Fruit fly (Drosophila melanogaster) whole organism, pupa: Measurements from ENCODE around the gene Tollo.
A peak's percentile ranks its signal among the peaks of the same experiment; 100 is the strongest.

Experiments
- CG10348 ChIP-seq: fragments of 200-800 bp; sonication (Bioruptor generic); IDR thresholded peaks from 2 replicates; pipeline ENCODE4 v1.3.6; 2022; ENCODE audit warnings: missing biosample characterization, missing genetic modification characterization
- CG12605 ChIP-seq: fragments of 200-800 bp; sonication (Bioruptor generic); IDR thresholded peaks from 2 replicates; pipeline ENCODE4 v1.3.6; 2022; ENCODE audit warnings: missing biosample characterization, missing genetic modification characterization
- CG13204 ChIP-seq: fragments of 200-800 bp; sonication (Bioruptor generic); optimal IDR thresholded peaks from 2 replicates; lab custom pipeline; 2018; ENCODE audit warnings: missing biosample characterization, mild to moderate bottlenecking, missing genetic modification characterization, moderate library complexity
- CG14655 ChIP-seq: fragments of 200-800 bp; sonication (Bioruptor generic); optimal IDR thresholded peaks from 3 replicates; lab custom pipeline; 2017; ENCODE audit warnings: mild to moderate bottlenecking, missing biosample characterization, missing genetic modification reagents, missing genetic modification characterization
- CG15710 ChIP-seq: fragments of 200-800 bp; sonication (Bioruptor generic); optimal IDR thresholded peaks from 2 replicates; lab custom pipeline; 2018; ENCODE audit warnings: missing biosample characterization, mild to moderate bottlenecking, missing genetic modification characterization, moderate library complexity
- CG17806 ChIP-seq: fragments of 200-800 bp; sonication (Bioruptor generic); optimal IDR thresholded peaks from 2 replicates; lab custom pipeline; 2018; ENCODE audit warnings: missing biosample characterization, mild to moderate bottlenecking, missing genetic modification characterization, moderate library complexity
- CG32121 ChIP-seq: fragments of 200-800 bp; sonication (Bioruptor generic); IDR thresholded peaks from 2 replicates; pipeline ENCODE4 v1.3.6; 2022; ENCODE audit warnings: missing biosample characterization, missing genetic modification characterization
- CG34367 ChIP-seq: fragments of 200-800 bp; sonication (Bioruptor generic); optimal IDR thresholded peaks from 2 replicates; lab custom pipeline; 2018; ENCODE audit warnings: missing biosample characterization, mild to moderate bottlenecking, missing genetic modification characterization
- CG4496 ChIP-seq: fragments of 200-800 bp; sonication (Bioruptor generic); IDR thresholded peaks from 3 replicates; pipeline ENCODE4 v1.3.6; 2022; ENCODE audit warnings: missing biosample characterization, missing genetic modification characterization
- CG8159 ChIP-seq: fragments of 200-800 bp; sonication (Bioruptor generic); optimal IDR thresholded peaks from 3 replicates; lab custom pipeline; 2018; ENCODE audit warnings: missing biosample characterization, mild to moderate bottlenecking, missing genetic modification characterization, moderate library complexity
- CG8301 ChIP-seq: fragments of 200-800 bp; sonication (Bioruptor generic); optimal IDR thresholded peaks from 2 replicates; lab custom pipeline; 2018; ENCODE audit warnings: missing biosample characterization, mild to moderate bottlenecking, missing genetic modification characterization
- CG9948 ChIP-seq: fragments of 200-800 bp; sonication (Bioruptor generic); optimal IDR thresholded peaks from 2 replicates; lab custom pipeline; 2018; ENCODE audit warnings: missing biosample characterization, mild to moderate bottlenecking, missing genetic modification characterization, moderate library complexity
- D1 ChIP-seq: fragments of 200-800 bp; sonication (Bioruptor generic); optimal IDR thresholded peaks from 2 replicates; lab custom pipeline; 2018; ENCODE audit warnings: missing biosample characterization, mild to moderate bottlenecking, missing genetic modification characterization, moderate library complexity
- EcR ChIP-seq: fragments of 200-800 bp; sonication (Bioruptor generic); optimal IDR thresholded peaks from 3 replicates; lab custom pipeline; 2019; ENCODE audit warnings: missing biosample characterization, missing genetic modification characterization, mild to moderate bottlenecking, moderate library complexity, missing genetic modification reagents
- Ets98B ChIP-seq: fragments of 200-800 bp; sonication (Bioruptor generic); IDR thresholded peaks from 2 replicates; pipeline ENCODE4 v1.3.6; 2022; ENCODE audit warnings: missing biosample characterization, missing genetic modification characterization
- Pif1A ChIP-seq: fragments of 200-800 bp; sonication (Bioruptor generic); optimal IDR thresholded peaks from 3 replicates; lab custom pipeline; 2016; ENCODE audit warnings: missing biosample characterization, missing genetic modification characterization
- Pif1B ChIP-seq: fragments of 200-800 bp; sonication (Bioruptor generic); optimal IDR thresholded peaks from 3 replicates; lab custom pipeline; 2016; ENCODE audit warnings: missing biosample characterization, missing genetic modification characterization
- Snoo ChIP-seq: fragments of 200-800 bp; sonication (Bioruptor generic); optimal IDR thresholded peaks from 3 replicates; lab custom pipeline; 2017; ENCODE audit warnings: missing biosample characterization, mild to moderate bottlenecking, missing genetic modification characterization, inconsistent platforms
- fd96Ca ChIP-seq: fragments of 200-800 bp; sonication (Bioruptor generic); IDR thresholded peaks from 3 replicates; pipeline ENCODE4 v1.3.6; 2022; ENCODE audit warnings: missing biosample characterization, missing genetic modification characterization
- gl ChIP-seq: fragments of 200-800 bp; sonication (Bioruptor generic); optimal IDR thresholded peaks from 2 replicates; lab custom pipeline; 2018; ENCODE audit warnings: missing biosample characterization, mild to moderate bottlenecking, missing genetic modification characterization
- rn ChIP-seq: fragments of 200-800 bp; sonication (Bioruptor generic); IDR thresholded peaks from 2 replicates; pipeline ENCODE4 v1.3.6; 2022; ENCODE audit warnings: missing biosample characterization, missing genetic modification characterization

Tollo gene

DNA sequence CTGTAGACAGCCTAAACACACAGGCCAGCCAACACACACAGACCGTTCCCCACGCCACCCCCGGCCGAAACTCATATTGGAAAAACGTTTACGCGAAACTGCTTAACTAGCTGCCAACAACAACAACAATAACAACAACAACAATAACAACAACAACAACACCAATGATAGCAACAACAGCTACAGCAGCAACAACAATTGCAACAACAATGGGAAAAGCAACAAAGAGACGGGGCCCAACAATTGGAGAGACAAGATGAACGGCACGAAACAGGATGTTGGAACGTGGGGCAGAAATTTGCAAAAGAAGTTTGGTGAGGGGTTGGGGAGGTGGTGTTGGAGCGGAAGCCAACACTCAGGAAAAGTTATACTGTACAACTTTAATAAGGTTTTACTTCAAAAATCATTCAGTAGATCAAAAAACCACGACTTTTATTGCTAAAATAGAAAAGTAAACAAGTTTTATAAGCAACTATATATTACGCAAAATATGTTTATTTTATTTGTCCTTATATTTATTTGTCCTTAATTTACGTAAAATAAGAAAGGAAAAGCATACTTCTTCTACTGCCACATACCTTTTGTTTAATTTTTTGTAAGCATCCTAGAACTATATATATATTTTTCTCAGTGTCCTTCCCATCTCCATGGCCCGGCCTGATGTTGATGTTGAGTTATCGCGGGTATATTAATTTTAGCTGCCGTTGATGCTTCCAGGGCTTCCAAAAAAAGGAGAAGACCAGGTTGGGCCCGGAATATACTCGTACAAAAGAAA, 23.4 kb upstream of the Tollo start:
- peak; percentile 77 for TF ChIP-seq CG34367 (tag; lab: Kevin White, UChicago)
- TF ChIP-seq CG32121 (GFP tag; lab: Robert Waterston, UW): no peak
- TF ChIP-seq CG12605 (GFP tag; lab: Robert Waterston, UW): peak; percentile 25; the same call in 1 of the 2 replicates
- TF ChIP-seq Ets98B: no peak
- peak; percentile 90 for TF ChIP-seq CG15710 (tag; lab: Kevin White, UChicago)
- TF ChIP-seq CG14655 (GFP tag; lab: Kevin White, UChicago): peak; percentile 80
- peak; percentile 51 for TF ChIP-seq Pif1B
- peak; percentile 85 for TF ChIP-seq CG9948
- peak; percentile 85 for TF ChIP-seq CG17806 (tag; lab: Kevin White, UChicago)
- TF ChIP-seq CG4496: peak; percentile 50; the same call in 2 of the 3 replicates
- TF ChIP-seq CG10348: no peak
- peak; percentile 92 for TF ChIP-seq CG8159
- no peak for TF ChIP-seq EcR (GFP tag; lab: Kevin White, UChicago)
- TF ChIP-seq fd96Ca: no peak
- TF ChIP-seq CG13204: peak; percentile 33
- TF ChIP-seq rn: 0 out of 2 replicates have a peak, but pooled peaks have one; percentile 30
- peak; percentile 72 for TF ChIP-seq CG8301
- TF ChIP-seq D1 (tag; lab: Kevin White, UChicago): peak; percentile 68
- no peak for TF ChIP-seq gl (tag; lab: Kevin White, UChicago)
- peak; percentile 66 for TF ChIP-seq Pif1A (GFP tag; lab: Kevin White, UChicago)
- TF ChIP-seq Snoo (tag; lab: Kevin White, UChicago): peak; percentile 78
- TF ChIP-seq, all 21 proteins: peak for 15

DNA sequence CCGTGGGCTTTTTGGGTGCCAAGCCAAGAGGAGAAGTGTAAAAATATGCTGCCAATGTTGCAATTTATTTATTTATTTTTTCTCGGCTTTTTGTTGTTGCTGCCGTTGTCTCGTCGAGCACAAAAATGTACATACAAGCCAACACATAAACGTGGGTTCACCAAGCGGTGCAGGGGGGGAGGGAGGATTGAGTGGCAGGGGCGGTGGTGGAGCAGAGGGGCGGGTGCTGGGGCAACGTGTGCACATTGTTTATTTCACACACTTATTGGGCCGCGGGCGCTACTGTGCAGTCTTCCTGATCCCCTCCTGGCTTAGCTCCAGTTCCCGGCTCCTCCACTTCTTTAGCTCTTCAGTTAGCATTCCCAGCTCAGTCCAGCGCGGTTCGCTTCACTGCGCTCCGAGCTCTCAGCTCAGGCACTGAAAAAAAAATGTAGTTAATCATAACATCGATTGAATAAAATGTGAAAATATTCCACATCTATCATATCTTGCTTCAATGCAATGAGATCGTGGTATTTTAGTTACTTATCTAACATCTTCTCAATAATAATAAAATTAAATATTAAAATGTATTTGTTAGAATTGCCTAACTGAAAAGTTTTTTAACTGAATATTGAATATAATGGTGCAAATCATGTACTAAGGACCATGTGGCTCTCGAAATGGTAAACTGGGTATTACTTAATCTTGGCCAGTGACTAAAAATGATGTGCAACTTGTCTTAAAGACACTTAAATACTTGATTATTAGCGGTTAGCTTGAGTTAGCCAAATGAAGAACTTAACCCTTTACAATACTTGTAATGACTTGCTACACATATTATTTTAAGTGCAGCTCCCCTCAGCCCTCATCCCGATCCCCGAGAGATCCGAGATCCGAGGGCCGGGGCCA, 20.8 kb upstream of the Tollo start:
- TF ChIP-seq CG34367 (tag; lab: Kevin White, UChicago): peak; percentile 24
- no peak for TF ChIP-seq CG10348
- no peak for TF ChIP-seq Pif1B
- TF ChIP-seq CG4496: 0 out of 3 replicates have a peak, but pooled peaks have one; percentile 33
- TF ChIP-seq gl (tag; lab: Kevin White, UChicago): no peak
- no peak for TF ChIP-seq rn
- no peak for TF ChIP-seq D1 (tag; lab: Kevin White, UChicago)
- no peak for TF ChIP-seq CG12605 (GFP tag; lab: Robert Waterston, UW)
- peak; percentile 56 for TF ChIP-seq CG14655 (GFP tag; lab: Kevin White, UChicago)
- no peak for TF ChIP-seq Ets98B
- TF ChIP-seq CG8159: peak; percentile 66
- peak; percentile 31 for TF ChIP-seq Snoo (tag; lab: Kevin White, UChicago)
- TF ChIP-seq CG15710 (tag; lab: Kevin White, UChicago): peak; percentile 46
- peak; percentile 47; the same call in 1 of the 2 replicates for TF ChIP-seq CG32121 (GFP tag; lab: Robert Waterston, UW)
- peak; percentile 23 for TF ChIP-seq EcR (GFP tag; lab: Kevin White, UChicago)
- no peak for TF ChIP-seq CG8301
- peak; percentile 58 for TF ChIP-seq CG13204
- TF ChIP-seq CG9948: peak; percentile 36
- peak; percentile 30 for TF ChIP-seq CG17806 (tag; lab: Kevin White, UChicago)
- peak; percentile 49; the same call in 2 of the 3 replicates for TF ChIP-seq fd96Ca
- no peak for TF ChIP-seq Pif1A (GFP tag; lab: Kevin White, UChicago)
- TF ChIP-seq, all 21 proteins: peak for 12

DNA sequence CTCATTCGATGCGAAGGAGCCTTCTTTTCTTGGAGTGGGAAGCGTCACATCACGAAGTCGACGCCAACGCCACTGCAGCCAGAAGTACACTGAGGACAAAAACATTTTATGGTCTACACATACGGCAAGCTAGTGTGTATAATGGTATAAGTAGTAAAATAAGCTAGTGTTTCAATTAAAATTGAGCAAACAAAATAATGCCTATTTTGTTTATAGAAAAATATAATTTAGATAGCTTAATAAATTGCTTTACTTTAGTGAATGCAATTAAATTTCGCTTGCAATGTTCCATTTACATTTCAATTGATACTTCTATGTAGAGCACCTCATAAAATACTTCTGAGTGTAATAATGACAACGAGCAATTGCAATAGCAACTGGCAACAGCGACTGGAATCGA, 15.1 kb upstream of the Tollo start:
- TF ChIP-seq CG10348 (no peak), CG13204 (peak; percentile 21), CG15710 (tag; lab: Kevin White, UChicago) (peak; percentile 81), CG4496 (no peak), CG34367 (tag; lab: Kevin White, UChicago) (peak; percentile 71), CG14655 (GFP tag; lab: Kevin White, UChicago) (peak; percentile 68), fd96Ca (no peak), Pif1A (GFP tag; lab: Kevin White, UChicago) (peak; percentile 46), Pif1B (no peak), D1 (tag; lab: Kevin White, UChicago) (peak; percentile 37), CG8159 (peak; percentile 83), CG17806 (tag; lab: Kevin White, UChicago) (peak; percentile 80), CG8301 (peak; percentile 64), CG12605 (GFP tag; lab: Robert Waterston, UW) (no peak), CG9948 (peak; percentile 59), Ets98B (no peak)
- TF ChIP-seq, all 21 proteins: peak for 10

dm6 chr3L:15222271-15222670, 13.1 kb upstream of the Tollo start:
- TF ChIP-seq CG14655 (GFP tag; lab: Kevin White, UChicago) (no peak), Pif1B (no peak), CG8301 (no peak), EcR (GFP tag; lab: Kevin White, UChicago) (no peak), CG8159 (no peak), CG32121 (GFP tag; lab: Robert Waterston, UW) (no peak), CG17806 (tag; lab: Kevin White, UChicago) (no peak), D1 (tag; lab: Kevin White, UChicago) (no peak), rn (no peak), CG9948 (no peak), CG12605 (GFP tag; lab: Robert Waterston, UW) (no peak), CG4496 (no peak), CG15710 (tag; lab: Kevin White, UChicago) (no peak), Ets98B (no peak)

- TF ChIP-seq gl (tag; lab: Kevin White, UChicago) (no peak), Pif1A (GFP tag; lab: Kevin White, UChicago) (no peak), CG14655 (GFP tag; lab: Kevin White, UChicago) (no peak)
These were observed 11.7 kb upstream of the Tollo start for dm6 chr3L:15223761-15224160.
